Fruit fly (Drosophila melanogaster) whole organism, embryonic: ENCODE measurements around the gene red.

Experiments used
- Atf3 ChIP-seq: fragments of 200-800 bp; sonication (Bioruptor generic); optimal IDR thresholded peaks from 3 replicates; lab custom pipeline; 2016; ENCODE audit warnings: missing biosample characterization, missing genetic modification characterization
- CG12155 ChIP-seq: fragments of 200-800 bp; sonication (Bioruptor generic); optimal IDR thresholded peaks from 3 replicates; lab custom pipeline; 2016; ENCODE audit warnings: missing biosample characterization, missing genetic modification characterization
- CG15011 ChIP-seq: fragments of 200-800 bp; sonication (Bioruptor generic); optimal IDR thresholded peaks from 3 replicates; lab custom pipeline; 2018; ENCODE audit warnings: missing biosample characterization, mild to moderate bottlenecking, missing genetic modification characterization
- CG2116 ChIP-seq: fragments of 200-800 bp; sonication (Bioruptor generic); optimal IDR thresholded peaks from 3 replicates; lab custom pipeline; 2018; ENCODE audit warnings: missing biosample characterization, mild to moderate bottlenecking, missing genetic modification characterization
- CG34422 ChIP-seq: fragments of 200-800 bp; sonication (Bioruptor generic); IDR thresholded peaks from 3 replicates; pipeline ENCODE4 v1.3.6; 2022; ENCODE audit warnings: missing biosample characterization, missing genetic modification characterization
- CG4820 ChIP-seq: fragments of 200-800 bp; sonication (Bioruptor generic); optimal IDR thresholded peaks from 3 replicates; lab custom pipeline; 2016; ENCODE audit warnings: missing biosample characterization, missing genetic modification characterization
- CG6689 ChIP-seq: fragments of 200-800 bp; sonication (Bioruptor generic); IDR thresholded peaks from 2 replicates; pipeline ENCODE4 v1.3.6; 2022; ENCODE audit warnings: missing biosample characterization, missing genetic modification characterization
- CG7357 ChIP-seq: fragments of 200-800 bp; sonication (Bioruptor generic); IDR thresholded peaks from 3 replicates; pipeline ENCODE4 v1.3.6; 2022; ENCODE audit warnings: missing biosample characterization, missing genetic modification characterization
- CG7839 ChIP-seq: fragments of 200-800 bp; sonication (Bioruptor generic); optimal IDR thresholded peaks from 3 replicates; lab custom pipeline; 2018; ENCODE audit warnings: missing biosample characterization, mild to moderate bottlenecking, missing genetic modification characterization, moderate library complexity
- CG7928 ChIP-seq: fragments of 200-800 bp; sonication (Bioruptor generic); optimal IDR thresholded peaks from 2 replicates; lab custom pipeline; 2017; ENCODE audit warnings: missing biosample characterization, mild to moderate bottlenecking, missing genetic modification characterization
- CG8359 ChIP-seq: fragments of 200-800 bp; sonication (Bioruptor generic); optimal IDR thresholded peaks from 2 replicates; lab custom pipeline; 2017; ENCODE audit warnings: missing biosample characterization, mild to moderate bottlenecking, missing genetic modification characterization, borderline replicate concordance
- CkIIα-i1 ChIP-seq: fragments of 200-800 bp; sonication (Bioruptor generic); IDR thresholded peaks from 2 replicates; pipeline ENCODE4 v1.3.6; 2022; ENCODE audit warnings: missing biosample characterization, missing genetic modification characterization
- D19B ChIP-seq: fragments of 200-800 bp; sonication (Bioruptor generic); optimal IDR thresholded peaks from 2 replicates; lab custom pipeline; 2017; ENCODE audit warnings: missing biosample characterization, mild to moderate bottlenecking, missing genetic modification characterization
- Dip2 ChIP-seq: fragments of 200-800 bp; sonication (Bioruptor generic); IDR thresholded peaks from 2 replicates; pipeline ENCODE4 v1.3.6; 2022; ENCODE audit warnings: missing biosample characterization, missing genetic modification characterization
- E2f1 ChIP-seq: fragments of 200-800 bp; sonication (Bioruptor generic); IDR thresholded peaks from 2 replicates; pipeline ENCODE4 v1.3.6; 2022; ENCODE audit warnings: missing biosample characterization, missing genetic modification characterization
- Elba2 ChIP-seq: fragments of 200-800 bp; sonication (Bioruptor generic); optimal IDR thresholded peaks from 3 replicates; lab custom pipeline; 2016; ENCODE audit warnings: missing biosample characterization, missing genetic modification characterization
- Gug ChIP-seq: fragments of 200-800 bp; sonication (Bioruptor generic); IDR thresholded peaks from 4 replicates; pipeline ENCODE4 v1.3.6; 2022; ENCODE audit warnings: missing biosample characterization, missing genetic modification characterization
- H15 ChIP-seq: fragments of 200-800 bp; sonication (Bioruptor generic); IDR thresholded peaks from 3 replicates; pipeline ENCODE4 v1.3.6; 2022; ENCODE audit warnings: missing biosample characterization, missing genetic modification characterization
- HLH3B ChIP-seq: fragments of 200-800 bp; sonication (Bioruptor generic); IDR thresholded peaks from 2 replicates; pipeline ENCODE4 v1.3.6; 2022; ENCODE audit warnings: missing biosample characterization, missing genetic modification characterization
- Hey ChIP-seq: fragments of 200-800 bp; sonication (Bioruptor generic); optimal IDR thresholded peaks from 3 replicates; lab custom pipeline; 2018; ENCODE audit warnings: missing biosample characterization, mild to moderate bottlenecking, missing genetic modification characterization
- Kr ChIP-seq: fragments of 200-800 bp; sonication (Bioruptor generic); optimal IDR thresholded peaks from 2 replicates; lab custom pipeline; 2017; ENCODE audit warnings: missing biosample characterization, mild to moderate bottlenecking, missing genetic modification characterization
- Med ChIP-seq: fragments of 200-800 bp; sonication (Bioruptor generic); peaks from one replicate; lab custom pipeline; 2016; ENCODE audit warnings: missing biosample characterization, missing genetic modification characterization, mild to moderate bottlenecking, inconsistent platforms, moderate library complexity
- NK7.1 ChIP-seq: fragments of 200-800 bp; sonication (Bioruptor generic); optimal IDR thresholded peaks from 3 replicates; lab custom pipeline; 2016; ENCODE audit warnings: missing biosample characterization, missing genetic modification characterization
- NfI ChIP-seq: fragments of 200-800 bp; sonication (Bioruptor generic); optimal IDR thresholded peaks from 3 replicates; lab custom pipeline; 2018; ENCODE audit warnings: missing biosample characterization, mild to moderate bottlenecking, missing genetic modification characterization, moderate library complexity
- Spps ChIP-seq: fragments of 200-800 bp; sonication (Bioruptor generic); optimal IDR thresholded peaks from 2 replicates; lab custom pipeline; 2018; ENCODE audit warnings: missing biosample characterization, mild to moderate bottlenecking, missing genetic modification characterization
- Sry-β ChIP-seq: fragments of 200-800 bp; sonication (Bioruptor generic); optimal IDR thresholded peaks from 2 replicates; lab custom pipeline; 2018; ENCODE audit warnings: missing biosample characterization, mild to moderate bottlenecking, missing genetic modification characterization, moderate library complexity
- amos ChIP-seq: fragments of 200-800 bp; sonication (Bioruptor generic); IDR thresholded peaks from 2 replicates; pipeline ENCODE4 v1.3.6; 2022; ENCODE audit warnings: missing biosample characterization, missing genetic modification characterization; ENCODE audit not compliant: partially characterized antibody
- ash1 ChIP-seq: fragments of 200-800 bp; sonication (Bioruptor generic); optimal IDR thresholded peaks from 2 replicates; lab custom pipeline; 2018; ENCODE audit warnings: missing biosample characterization, mild to moderate bottlenecking, missing genetic modification characterization
- bab2 ChIP-seq: fragments of 200-800 bp; sonication (Bioruptor generic); optimal IDR thresholded peaks from 2 replicates; lab custom pipeline; 2016; ENCODE audit warnings: missing biosample characterization, missing genetic modification characterization
- bowl ChIP-seq: fragments of 200-800 bp; sonication (Bioruptor generic); IDR thresholded peaks from 2 replicates; pipeline ENCODE4 v1.3.6; 2022; ENCODE audit warnings: missing biosample characterization, missing genetic modification characterization
- ci ChIP-seq: fragments of 200-800 bp; sonication (Bioruptor generic); IDR thresholded peaks from 3 replicates; pipeline ENCODE4 v1.3.6; 2022; ENCODE audit warnings: missing biosample characterization, missing genetic modification characterization
- crc ChIP-seq: fragments of 200-800 bp; sonication (Bioruptor generic); optimal IDR thresholded peaks from 2 replicates; lab custom pipeline; 2016; ENCODE audit warnings: missing biosample characterization, missing genetic modification characterization
- cwo ChIP-seq: fragments of 200-800 bp; sonication (Bioruptor generic); optimal IDR thresholded peaks from 3 replicates; lab custom pipeline; 2017; ENCODE audit warnings: missing biosample characterization, missing genetic modification characterization, mild to moderate bottlenecking, moderate library complexity, missing genetic modification reagents
- danr ChIP-seq: fragments of 200-800 bp; sonication (Bioruptor generic); IDR thresholded peaks from 2 replicates; pipeline ENCODE4 v1.3.6; 2022; ENCODE audit warnings: missing biosample characterization, missing genetic modification characterization
- dati ChIP-seq: fragments of 200-800 bp; sonication (Bioruptor generic); IDR thresholded peaks from 2 replicates; pipeline ENCODE4 v1.3.6; 2022; ENCODE audit warnings: missing biosample characterization, missing genetic modification characterization
- dysf ChIP-seq: fragments of 200-800 bp; sonication (Bioruptor generic); IDR thresholded peaks from 3 replicates; pipeline ENCODE4 v1.3.6; 2022; ENCODE audit warnings: missing biosample characterization, missing genetic modification characterization
- gcm2 ChIP-seq: fragments of 200-800 bp; sonication (Bioruptor generic); optimal IDR thresholded peaks from 2 replicates; lab custom pipeline; 2016; ENCODE audit warnings: missing biosample characterization, missing genetic modification characterization
- hkb ChIP-seq, 2 experiments: fragments of 200-800 bp in 1 of 2; fragments of >200 bp in 1 of 2; sonication (Bioruptor generic) in 1 of 2; IDR thresholded peaks in 1 of 2; optimal IDR thresholded peaks in 1 of 2; 2 replicates each; pipeline versions ENCODE4 v1.3.6 to Lab custom; 2017 to 2022; ENCODE audit warnings: missing biosample characterization in 1 of 2, missing genetic modification characterization in 1 of 2
- inv ChIP-seq: fragments of 200-800 bp; sonication (Bioruptor generic); IDR thresholded peaks from 2 replicates; pipeline ENCODE4 v1.3.6; 2022; ENCODE audit warnings: missing biosample characterization, missing genetic modification characterization; ENCODE audit not compliant: partially characterized antibody
- jigr1 ChIP-seq: fragments of 200-800 bp; sonication (Bioruptor generic); IDR thresholded peaks from 3 replicates; pipeline ENCODE4 v1.3.6; 2022; ENCODE audit warnings: missing biosample characterization, missing genetic modification characterization
- lilli ChIP-seq: fragments of 200-800 bp; sonication (Bioruptor generic); optimal IDR thresholded peaks from 3 replicates; lab custom pipeline; 2016; ENCODE audit warnings: missing biosample characterization, missing genetic modification characterization
- maf-S ChIP-seq: fragments of 200-800 bp; sonication (Bioruptor generic); optimal IDR thresholded peaks from 2 replicates; lab custom pipeline; 2016; ENCODE audit warnings: missing biosample characterization, missing genetic modification characterization
- org-1 ChIP-seq: fragments of 200-800 bp; sonication (Bioruptor generic); optimal IDR thresholded peaks from 2 replicates; lab custom pipeline; 2017; ENCODE audit warnings: missing biosample characterization, missing genetic modification characterization
- p53 ChIP-seq: fragments of 200-800 bp; sonication (Bioruptor generic); optimal IDR thresholded peaks from 2 replicates; lab custom pipeline; 2016; ENCODE audit warnings: missing biosample characterization, missing genetic modification characterization
- pan ChIP-seq, 4 experiments: fragments of >200 bp in 3 of 4; fragments of 200-800 bp in 1 of 4; sonication (Bioruptor generic) in 1 of 4; optimal IDR thresholded peaks in 3 of 4; IDR thresholded peaks in 1 of 4; 2 replicates each; pipeline versions ENCODE4 v1.3.6 to Lab custom; 2017 to 2022; ENCODE audit warnings: missing biosample characterization in 2 of 4, missing genetic modification characterization in 2 of 4, mixed read lengths in 1 of 4
- repo ChIP-seq: fragments of 200-800 bp; sonication (Bioruptor generic); optimal IDR thresholded peaks from 2 replicates; lab custom pipeline; 2016; ENCODE audit warnings: missing biosample characterization, missing genetic modification characterization
- sima ChIP-seq: fragments of 200-800 bp; sonication (Bioruptor generic); optimal IDR thresholded peaks from 2 replicates; lab custom pipeline; 2016; ENCODE audit warnings: missing biosample characterization, missing genetic modification characterization
- slbo ChIP-seq: fragments of 200-800 bp; sonication (Bioruptor generic); IDR thresholded peaks from 2 replicates; pipeline ENCODE4 v1.3.6; 2022; ENCODE audit warnings: missing biosample characterization, missing genetic modification characterization
- sqz ChIP-seq: fragments of 200-800 bp; sonication (Bioruptor generic); optimal IDR thresholded peaks from 3 replicates; lab custom pipeline; 2018; ENCODE audit warnings: missing biosample characterization, mild to moderate bottlenecking, missing genetic modification characterization
- tup ChIP-seq: fragments of 200-800 bp; sonication (Bioruptor generic); optimal IDR thresholded peaks from 2 replicates; lab custom pipeline; 2016; ENCODE audit warnings: missing biosample characterization, mild to moderate bottlenecking, missing genetic modification characterization, moderate library complexity
- usp ChIP-seq: fragments of >200 bp; optimal IDR thresholded peaks from 2 replicates; lab custom pipeline; 2017; ENCODE audit warnings: missing biosample characterization, missing genetic modification characterization
- yki ChIP-seq: fragments of >200 bp; optimal IDR thresholded peaks from 3 replicates; lab custom pipeline; 2018

Gene red

DNA sequence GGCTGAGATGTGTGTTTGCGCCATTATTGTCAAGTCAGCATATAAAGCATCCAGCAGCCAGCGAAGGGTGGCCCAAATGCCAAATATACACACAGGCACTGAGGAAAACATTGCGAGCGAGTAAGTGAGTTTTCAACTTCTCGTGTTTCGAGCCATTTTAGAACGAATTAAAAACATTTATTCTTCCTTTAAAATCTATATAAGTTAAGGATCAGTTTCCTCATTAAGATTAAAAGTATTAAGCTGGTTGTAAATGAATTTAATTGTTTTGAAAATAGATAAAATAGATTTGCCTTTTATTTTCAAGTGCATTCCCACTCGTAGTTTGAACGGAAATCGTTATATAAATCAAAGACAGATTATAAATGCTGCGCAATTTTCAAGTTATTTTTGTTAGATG lies 62.5 kb downstream of the red start (continued):
- TF ChIP-seq ci (GFP tag; lab: Robert Waterston, UW) (no peak), jigr1 (GFP tag; lab: Robert Waterston, UW) (no peak), inv (GFP tag; lab: Robert Waterston, UW) (no peak), CG4820 (GFP tag; lab: Kevin White, UChicago) (no peak), H15 (GFP tag; lab: Robert Waterston, UW) (no peak), danr (GFP tag; lab: Robert Waterston, UW) (no peak), CG7928 (GFP tag; lab: Kevin White, UChicago) (no peak), slbo (GFP tag; lab: Robert Waterston, UW) (peak; percentile 17; the same call in 1 of the 2 replicates), CG6689 (GFP tag; lab: Robert Waterston, UW) (peak; percentile 16; the same call in 1 of the 2 replicates), Elba2 (GFP tag; lab: Kevin White, UChicago) (no peak), gcm2 (GFP tag; lab: Kevin White, UChicago) (no peak), maf-S (GFP tag; lab: Kevin White, UChicago) (no peak), Hey (no peak), CG8359 (GFP tag; lab: Kevin White, UChicago) (no peak), tup (GFP tag; lab: Kevin White, UChicago) (no peak), Sry-β (GFP tag; lab: Kevin White, UChicago) (no peak), CG7357 (GFP tag; lab: Robert Waterston, UW) (no peak), crc (GFP tag; lab: Kevin White, UChicago) (no peak), D19B (GFP tag; lab: Kevin White, UChicago) (no peak), Kr (GFP tag; lab: Kevin White, UChicago) (no peak), bowl (GFP tag; lab: Robert Waterston, UW) (no peak), CG12155 (GFP tag; lab: Kevin White, UChicago) (no peak), hkb (optimal IDR thresholded peaks at IDR 0.05; lab: Kevin White, UChicago) (no peak), hkb (GFP tag; IDR thresholded peaks at IDR 0.05; lab: Robert Waterston, UW) (0 out of 2 replicates have a peak, but pooled peaks have one; percentile 15), NfI (GFP tag; lab: Kevin White, UChicago) (peak; percentile 15), usp (GFP tag; lab: Kevin White, UChicago) (no peak), CG15011 (GFP tag; lab: Kevin White, UChicago) (peak; percentile 19), amos (GFP tag; lab: Robert Waterston, UW) (no peak), lilli (peak; percentile 47), Gug (GFP tag; lab: Robert Waterston, UW) (no peak), CG2116 (GFP tag; lab: Kevin White, UChicago) (no peak), cwo (peak; percentile 41), CG7839 (tag; lab: Kevin White, UChicago) (peak; percentile 55), Spps (tag; lab: Kevin White, UChicago) (no peak), ash1 (GFP tag; lab: Kevin White, UChicago) (no peak), Med (GFP tag; lab: Kevin White, UChicago) (peak; percentile 83), dysf (0 out of 3 replicates have a peak, but pooled peaks have one; percentile 20), sima (GFP tag; lab: Kevin White, UChicago) (no peak), pan (optimal IDR thresholded peaks at IDR 0.05; lab: Kevin White, UChicago) (no peak), pan (GFP tag; optimal IDR thresholded peaks at IDR 0.05 in 1 of 2, IDR thresholded peaks at IDR 0.05 in 1 of 2) (no peak), E2f1 (GFP tag; lab: Robert Waterston, UW) (no peak), NK7.1 (GFP tag; lab: Kevin White, UChicago) (peak; percentile 23), dati (GFP tag; lab: Robert Waterston, UW) (no peak), HLH3B (GFP tag; lab: Robert Waterston, UW) (no peak), yki (lab: Kevin White, UChicago) (no peak), bab2 (GFP tag; lab: Kevin White, UChicago) (peak; percentile 8), CG34422 (GFP tag; lab: Robert Waterston, UW) (no peak), sqz (GFP tag; lab: Kevin White, UChicago) (no peak), CkIIα-i1 (GFP tag; lab: Robert Waterston, UW) (no peak), repo (GFP tag; lab: Kevin White, UChicago) (no peak), Atf3 (no peak), p53 (GFP tag; lab: Kevin White, UChicago) (no peak), org-1 (no peak), Dip2 (GFP tag; lab: Robert Waterston, UW) (no peak)
